Worm (Caenorhabditis elegans) whole organism, young adult: ENCODE results near the gene T13F2.4.

Experiments
- C17E4.6 ChIP-seq: fragments of 200-800 bp; sonication (Bioruptor generic); IDR thresholded peaks from 2 replicates; pipeline ENCODE4 v1.3.6; 2022; ENCODE audit warnings: missing genetic modification reagents, missing genetic modification characterization, missing compliant biosample characterization
- F37B4.10 ChIP-seq: fragments of 200-800 bp; sonication (Bioruptor generic); IDR thresholded peaks from 2 replicates; pipeline ENCODE4 v1.3.6; 2022; ENCODE audit warnings: missing genetic modification characterization, missing compliant biosample characterization
- F57C9.4 ChIP-seq: sonication (generic microtip); optimal IDR thresholded peaks from 2 replicates; lab custom pipeline; 2017; ENCODE audit warnings: mild to moderate bottlenecking, missing genetic modification characterization, missing compliant biosample characterization
- T26A5.8 ChIP-seq: sonication (generic microtip); optimal IDR thresholded peaks from 2 replicates; lab custom pipeline; 2016; ENCODE audit warnings: missing genetic modification characterization, missing compliant biosample characterization
- Y53F4B.3 ChIP-seq: fragments of 200-800 bp; sonication (Bioruptor generic); IDR thresholded peaks from 2 replicates; pipeline ENCODE4 v1.3.6; 2022; ENCODE audit warnings: missing genetic modification reagents, missing genetic modification characterization, missing compliant biosample characterization
- ZK185.1 ChIP-seq: sonication (generic microtip); optimal IDR thresholded peaks from 2 replicates; lab custom pipeline; 2016; ENCODE audit warnings: mild to moderate bottlenecking, missing genetic modification characterization, missing compliant biosample characterization; ENCODE audit not compliant: poor library complexity, severe bottlenecking
- akir-1 ChIP-seq: fragments of 200-800 bp; sonication (Bioruptor generic); optimal IDR thresholded peaks from 2 replicates; lab custom pipeline; 2018; ENCODE audit warnings: mild to moderate bottlenecking, missing genetic modification characterization, moderate library complexity, missing compliant biosample characterization
- bed-2 ChIP-seq: fragments of 200-800 bp; sonication (Bioruptor generic); IDR thresholded peaks from 2 replicates; pipeline ENCODE4 v1.3.6; 2022; ENCODE audit warnings: missing genetic modification reagents, missing genetic modification characterization, missing compliant biosample characterization
- ccch-3 ChIP-seq: fragments of 200-800 bp; sonication (Bioruptor generic); optimal IDR thresholded peaks from 2 replicates; lab custom pipeline; 2018; ENCODE audit warnings: mild to moderate bottlenecking, missing genetic modification characterization, missing compliant biosample characterization
- cebp-1 ChIP-seq, 2 experiments: fragments of 200-800 bp in 1 of 2; sonication (Bioruptor generic) in 1 of 2; sonication (generic microtip) in 1 of 2; IDR thresholded peaks in 1 of 2; optimal IDR thresholded peaks in 1 of 2; 2 replicates each; pipeline versions ENCODE4 v1.3.6 to Lab custom; 2017 to 2022; ENCODE audit warnings: missing compliant biosample characterization in 2 of 2, missing genetic modification characterization in 2 of 2, mild to moderate bottlenecking in 1 of 2, missing genetic modification reagents in 1 of 2, moderate library complexity in 1 of 2
- cebp-2 ChIP-seq: fragments of 200-800 bp; sonication (Bioruptor generic); IDR thresholded peaks from 2 replicates; pipeline ENCODE4 v1.3.6; 2022; ENCODE audit warnings: missing genetic modification characterization, missing compliant biosample characterization
- ceh-100 ChIP-seq: fragments of 200-800 bp; sonication (Bioruptor generic); IDR thresholded peaks from 2 replicates; pipeline ENCODE4 v1.3.6; 2022; ENCODE audit warnings: missing genetic modification reagents, missing genetic modification characterization, missing compliant biosample characterization
- ceh-27 ChIP-seq: fragments of 200-800 bp; sonication (Bioruptor generic); optimal IDR thresholded peaks from 2 replicates; lab custom pipeline; 2018; ENCODE audit warnings: mild to moderate bottlenecking, missing genetic modification characterization, moderate library complexity, missing compliant biosample characterization
- egl-18 ChIP-seq: fragments of 200-800 bp; sonication (Bioruptor generic); IDR thresholded peaks from 2 replicates; pipeline ENCODE4 v1.3.6; 2022; ENCODE audit warnings: missing genetic modification reagents, missing genetic modification characterization, missing compliant biosample characterization
- ekl-4 ChIP-seq: fragments of 200-800 bp; sonication (Bioruptor generic); IDR thresholded peaks from 2 replicates; pipeline ENCODE4 v1.3.6; 2022; ENCODE audit warnings: missing genetic modification reagents, missing genetic modification characterization, missing compliant biosample characterization
- him-1 ChIP-seq: sonication (generic microtip); optimal IDR thresholded peaks from 2 replicates; lab custom pipeline; 2016; ENCODE audit warnings: missing genotype, missing genetic modification reagents, missing genetic modification characterization, missing compliant biosample characterization
- hlh-12 ChIP-seq: sonication (generic microtip); optimal IDR thresholded peaks from 2 replicates; lab custom pipeline; 2016; ENCODE audit warnings: missing genetic modification characterization, missing compliant biosample characterization
- hmg-1.2 ChIP-seq: fragments of 200-800 bp; sonication (Bioruptor generic); IDR thresholded peaks from 2 replicates; pipeline ENCODE4 v1.3.6; 2022; ENCODE audit warnings: missing genetic modification reagents, missing genetic modification characterization, missing compliant biosample characterization
- hsf-1 ChIP-seq: fragments of 200-800 bp; sonication (Bioruptor generic); IDR thresholded peaks from 2 replicates; pipeline ENCODE4 v1.3.6; 2022; ENCODE audit warnings: missing genetic modification reagents, missing genetic modification characterization, missing compliant biosample characterization
- let-526 ChIP-seq: fragments of 200-800 bp; sonication (Bioruptor generic); IDR thresholded peaks from 2 replicates; pipeline ENCODE4 v1.3.6; 2022; ENCODE audit warnings: missing genetic modification reagents, missing genetic modification characterization, missing compliant biosample characterization
- let-607 ChIP-seq, 2 experiments: fragments of 200-800 bp in 1 of 2; sonication (Bioruptor generic) in 1 of 2; sonication (generic microtip) in 1 of 2; optimal IDR thresholded peaks; 2 replicates each; lab custom pipeline; 2016 to 2018; ENCODE audit warnings: mild to moderate bottlenecking in 2 of 2, missing compliant biosample characterization in 2 of 2, missing genetic modification characterization in 2 of 2, moderate library complexity in 2 of 2, missing genotype in 1 of 2
- lin-35 ChIP-seq, 3 experiments: fragments of 150-350 bp in 2 of 3; sonication (generic microtip) in 1 of 3; optimal IDR thresholded peaks; 2 replicates each; lab custom pipeline; 2014 to 2018; ENCODE audit warnings: missing biosample characterization in 3 of 3, missing genetic modification characterization in 3 of 3, missing genetic modification reagents in 3 of 3
- lsy-27 ChIP-seq: sonication (generic microtip); optimal IDR thresholded peaks from 2 replicates; lab custom pipeline; 2017; ENCODE audit warnings: missing genetic modification characterization, mild to moderate bottlenecking, missing compliant biosample characterization, antibody characterized with exemption, missing genotype, borderline replicate concordance; ENCODE audit not compliant: insufficient read depth
- madf-8 ChIP-seq: fragments of 200-800 bp; sonication (Bioruptor generic); conservative IDR thresholded peaks from 2 replicates; pipeline ENCODE4 v1.3.6; 2022; ENCODE audit warnings: missing genetic modification reagents, missing genetic modification characterization, missing compliant biosample characterization
- mel-28 ChIP-seq: sonication (generic microtip); optimal IDR thresholded peaks from 2 replicates; lab custom pipeline; 2016; ENCODE audit warnings: borderline replicate concordance, mild to moderate bottlenecking, missing genetic modification characterization, missing compliant biosample characterization
- nfya-1 ChIP-seq: sonication (generic microtip); optimal IDR thresholded peaks from 2 replicates; lab custom pipeline; 2017; ENCODE audit warnings: antibody characterized with exemption, missing compliant biosample characterization, missing genetic modification characterization, borderline replicate concordance; ENCODE audit not compliant: insufficient read depth
- pha-4 ChIP-seq: fragments of 150-350 bp; sonication (generic microtip); optimal IDR thresholded peaks from 2 replicates; lab custom pipeline; 2014; ENCODE audit warnings: missing biosample characterization, missing genetic modification reagents, missing genetic modification characterization
- rpc-1 ChIP-seq, 2 experiments: fragments of 150-350 bp in 1 of 2; sonication (generic microtip) in 1 of 2; optimal IDR thresholded peaks; 2 replicates each; lab custom pipeline; 2014 to 2018; ENCODE audit warnings: missing biosample characterization in 1 of 2, missing genetic modification characterization in 1 of 2, missing genetic modification reagents in 1 of 2, missing genotype in 1 of 2
- sptf-2 ChIP-seq: fragments of 200-800 bp; sonication (Bioruptor generic); optimal IDR thresholded peaks from 2 replicates; lab custom pipeline; 2018; ENCODE audit warnings: mild to moderate bottlenecking, missing genetic modification characterization, missing compliant biosample characterization
- tbp1 ChIP-seq: fragments of 200-800 bp; sonication (Bioruptor generic); optimal IDR thresholded peaks from 2 replicates; lab custom pipeline; 2018; ENCODE audit warnings: mild to moderate bottlenecking, missing genetic modification characterization, missing compliant biosample characterization
- xnd-1 ChIP-seq: sonication (generic microtip); optimal IDR thresholded peaks from 2 replicates; lab custom pipeline; 2016; ENCODE audit warnings: missing genotype, missing genetic modification reagents, missing genetic modification characterization, missing compliant biosample characterization
- zfh-2 ChIP-seq: fragments of 200-800 bp; sonication (Bioruptor generic); conservative IDR thresholded peaks from 2 replicates; pipeline ENCODE4 v1.3.6; 2022; ENCODE audit warnings: missing genetic modification reagents, missing genetic modification characterization, missing compliant biosample characterization
- ztf-18 ChIP-seq: sonication (generic microtip); optimal IDR thresholded peaks from 2 replicates; lab custom pipeline; 2016; ENCODE audit warnings: missing genotype, mild to moderate bottlenecking, missing genetic modification characterization, missing compliant biosample characterization
- ztf-28 ChIP-seq: fragments of 200-800 bp; sonication (Bioruptor generic); IDR thresholded peaks from 2 replicates; pipeline ENCODE4 v1.3.6; 2022; ENCODE audit warnings: missing genetic modification reagents, missing genetic modification characterization, missing compliant biosample characterization

The T13F2.4 gene

DNA sequence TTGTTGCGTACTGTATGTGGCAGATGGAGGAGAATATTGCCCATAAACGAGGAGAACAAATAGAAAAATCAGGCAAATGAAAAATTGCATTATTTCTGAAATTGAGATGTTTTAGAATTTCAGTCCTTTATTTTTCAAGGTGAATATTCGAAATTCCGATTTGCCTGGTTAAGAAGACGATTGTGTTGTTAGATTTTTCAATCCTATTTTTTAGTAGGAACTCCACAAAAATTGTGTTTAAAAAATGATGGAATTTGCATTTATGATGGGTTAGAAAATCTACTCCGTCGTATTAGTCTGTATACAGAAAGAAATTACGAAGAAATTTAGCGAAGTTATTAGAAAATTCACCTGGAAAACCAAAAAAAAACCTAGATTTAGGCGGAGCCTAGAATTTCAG, 25.8 kb downstream of the T13F2.4 start, which contains the start of gene egl-20:
egl-20 (minus strand) TSS at position 101 of the 400 bp plus-strand sequence.
- TF ChIP-seq nfya-1, result no peak
- no peak for TF ChIP-seq let-607 (tag; optimal IDR thresholded peaks at IDR 0.05; lab: Kevin White, UChicago)
- no peak for TF ChIP-seq rpc-1 (optimal IDR thresholded peaks at IDR 0.05; lab: Kevin White, UChicago)
- no peak for TF ChIP-seq rpc-1 (tag; optimal IDR thresholded peaks at IDR 0.05; lab: Kevin White, UChicago)
- TF ChIP-seq ZK185.1 (tag; lab: Kevin White, UChicago), result no peak
- no peak for TF ChIP-seq xnd-1 (tag; lab: Kevin White, UChicago)
- no peak for TF ChIP-seq hsf-1 (GFP tag; lab: Robert Waterston, UW)
- TF ChIP-seq ceh-27, result no peak
- TF ChIP-seq mel-28 (tag; lab: Kevin White, UChicago), result no peak
- TF ChIP-seq T26A5.8 (tag; lab: Kevin White, UChicago), result no peak
- TF ChIP-seq let-526 (GFP tag; lab: Robert Waterston, UW), result no peak
- no peak for TF ChIP-seq akir-1 (GFP tag; lab: Kevin White, UChicago)
- no peak for TF ChIP-seq sptf-2 (GFP tag; lab: Kevin White, UChicago)

DNA sequence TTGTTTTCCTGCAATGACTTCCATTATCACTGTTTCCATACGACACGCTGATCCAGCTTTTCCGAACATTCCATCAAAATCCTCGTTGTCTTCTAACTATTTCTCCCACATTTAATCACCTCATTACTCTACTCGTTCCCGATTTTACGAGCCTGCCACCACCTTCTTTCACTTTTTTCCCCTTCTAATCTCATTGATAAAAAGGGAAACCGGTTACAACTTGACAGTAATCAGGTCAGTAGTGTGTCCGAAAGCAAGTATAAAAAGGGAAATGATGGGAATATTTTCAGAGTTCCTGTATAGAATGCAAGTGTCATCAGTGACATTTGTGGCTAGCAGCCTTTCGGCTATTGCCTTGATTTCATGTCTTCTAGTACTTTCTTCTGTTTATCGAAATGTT, 32.0 kb downstream of the T13F2.4 start, which contains the start of gene col-123:
col-123 (plus strand) TSS at position 301 of the 400 bp plus-strand sequence.
- no peak for TF ChIP-seq hmg-1.2 (GFP tag; lab: Robert Waterston, UW)
- no peak for TF ChIP-seq ccch-3 (GFP tag; lab: Kevin White, UChicago)
- no peak for TF ChIP-seq him-1 (tag; lab: Kevin White, UChicago)
- no peak for TF ChIP-seq ceh-100 (GFP tag; lab: Robert Waterston, UW)
- TF ChIP-seq ekl-4, result no peak
- no peak for TF ChIP-seq ztf-28 (GFP tag; lab: Robert Waterston, UW)
- no peak for TF ChIP-seq tbp1 (GFP tag; lab: Kevin White, UChicago)
- no peak for TF ChIP-seq bed-2 (GFP tag; lab: Robert Waterston, UW)
- no peak for TF ChIP-seq T26A5.8 (tag; lab: Kevin White, UChicago)
- no peak for TF ChIP-seq F57C9.4 (tag; lab: Kevin White, UChicago)
- no peak for TF ChIP-seq Y53F4B.3
- no peak for TF ChIP-seq lsy-27 (tag; lab: Kevin White, UChicago)
- TF ChIP-seq let-607 (tag; optimal IDR thresholded peaks at IDR 0.05; lab: Kevin White, UChicago), result no peak
- TF ChIP-seq cebp-2, result no peak
- no peak for TF ChIP-seq ztf-18 (tag; lab: Kevin White, UChicago)
- TF ChIP-seq lin-35 (GFP tag; optimal IDR thresholded peaks at IDR 0.05; lab: Kevin White, UChicago), result no peak
- no peak for TF ChIP-seq cebp-1 (GFP tag; IDR thresholded peaks at IDR 0.05; lab: Robert Waterston, UW)
- TF ChIP-seq cebp-1 (tag; optimal IDR thresholded peaks at IDR 0.05; lab: Kevin White, UChicago), result no peak
- TF ChIP-seq egl-18 (GFP tag; lab: Robert Waterston, UW), result no peak

- TF ChIP-seq pha-4 (no peak), F37B4.10 (GFP tag; lab: Robert Waterston, UW) (0 out of 2 replicates have a peak, but pooled peaks have one; percentile 51), zfh-2 (GFP tag; lab: Robert Waterston, UW) (peak; percentile 65), madf-8 (GFP tag; lab: Robert Waterston, UW) (0 out of 2 replicates have a peak, but pooled peaks have one; percentile 16)
These were observed 33.0 kb downstream of the T13F2.4 start for ce11 chrIV:9822585-9822984.

DNA sequence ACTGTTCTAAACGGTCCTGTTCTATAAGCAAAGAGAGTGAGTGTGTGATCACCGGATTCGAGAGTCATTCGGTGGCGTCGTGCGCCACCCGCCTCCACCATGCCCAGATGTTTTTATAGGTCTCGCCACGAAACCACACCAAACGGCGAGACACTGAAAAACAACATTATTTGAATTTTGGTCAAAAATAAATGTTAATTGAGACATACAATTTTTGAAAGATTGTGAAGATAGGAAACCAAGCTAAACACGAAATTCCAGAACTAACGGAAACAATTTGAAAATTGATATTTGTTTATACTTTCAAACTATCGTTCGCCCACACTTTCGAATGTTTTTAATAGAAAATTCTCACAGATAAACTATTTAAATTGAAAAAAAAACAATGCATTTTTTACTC, 34.9 kb downstream of the T13F2.4 start, which contains the start of gene catp-6:
catp-6 (minus strand) TSS at position 101 of the 400 bp plus-strand sequence.
- no peak for TF ChIP-seq C17E4.6 (GFP tag; lab: Robert Waterston, UW)
- no peak for TF ChIP-seq hlh-12 (tag; lab: Kevin White, UChicago)
